Worm (Caenorhabditis elegans): Measurements from ENCODE around the gene W09G12.9.

DNA sequence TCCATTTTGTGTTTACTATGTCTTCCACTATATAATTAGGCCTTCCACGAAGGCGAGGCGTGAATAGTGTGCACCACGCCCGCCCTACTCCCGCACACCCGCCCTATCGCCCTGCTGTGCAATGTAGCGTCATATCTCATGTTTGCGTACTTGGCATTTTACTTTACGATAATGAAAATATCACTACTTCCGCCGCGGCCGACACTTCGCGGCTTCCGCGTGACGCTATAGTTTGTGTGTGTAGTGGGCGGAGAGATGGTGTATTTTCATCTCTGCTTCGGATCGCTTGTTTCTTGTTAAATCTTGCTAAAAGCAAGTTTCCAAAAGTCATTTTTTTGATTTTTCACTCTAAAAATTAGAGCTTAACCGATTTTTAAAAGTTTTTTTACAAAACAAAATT, 44.1 kb downstream of the W09G12.9 start:
- no peak for TF ChIP-seq dao-5 (tag; optimal IDR thresholded peaks at IDR 0.05)
- no peak for TF ChIP-seq W03F9.2 (tag; optimal IDR thresholded peaks at IDR 0.05)

Measured in whole organism, L4/young adult.